Fruit fly (Drosophila melanogaster) whole organism, embryonic: Measurements from ENCODE around the gene Dsp1.

Experiments
- Atf6 ChIP-seq: fragments of 200-800 bp; sonication (Bioruptor generic); IDR thresholded peaks from 2 replicates; pipeline ENCODE4 v1.3.6; 2022; ENCODE audit warnings: missing biosample characterization, missing genetic modification characterization
- Bgb ChIP-seq: fragments of 200-800 bp; sonication (Bioruptor generic); IDR thresholded peaks from 2 replicates; pipeline ENCODE4 v1.3.6; 2022; ENCODE audit warnings: missing biosample characterization, missing genetic modification characterization; ENCODE audit not compliant: partially characterized antibody
- Blimp-1 ChIP-seq: fragments of 200-800 bp; sonication (Bioruptor generic); optimal IDR thresholded peaks from 3 replicates; lab custom pipeline; 2018; ENCODE audit warnings: missing biosample characterization, missing genetic modification characterization, mild to moderate bottlenecking, moderate library complexity, missing genetic modification reagents
- CG10274 ChIP-seq: fragments of 200-800 bp; sonication (Bioruptor generic); optimal IDR thresholded peaks from 3 replicates; lab custom pipeline; 2017; ENCODE audit warnings: missing biosample characterization, mild to moderate bottlenecking, missing genetic modification characterization
- CG12219 ChIP-seq: fragments of 200-800 bp; sonication (Bioruptor generic); optimal IDR thresholded peaks from 3 replicates; lab custom pipeline; 2018; ENCODE audit warnings: missing biosample characterization, mild to moderate bottlenecking, missing genetic modification characterization
- CG12659 ChIP-seq: fragments of 200-800 bp; sonication (Bioruptor generic); optimal IDR thresholded peaks from 3 replicates; lab custom pipeline; 2017; ENCODE audit warnings: mild to moderate bottlenecking, missing biosample characterization, missing genetic modification reagents, missing genetic modification characterization
- CG13123 ChIP-seq: fragments of 200-800 bp; sonication (Bioruptor generic); optimal IDR thresholded peaks from 2 replicates; lab custom pipeline; 2016; ENCODE audit warnings: missing biosample characterization, missing genetic modification characterization
- CG13296 ChIP-seq: fragments of 200-800 bp; sonication (Bioruptor generic); optimal IDR thresholded peaks from 3 replicates; lab custom pipeline; 2018; ENCODE audit warnings: missing biosample characterization, mild to moderate bottlenecking, missing genetic modification characterization
- CG14667 ChIP-seq: fragments of 200-800 bp; sonication (Bioruptor generic); IDR thresholded peaks from 2 replicates; pipeline ENCODE4 v1.3.6; 2022; ENCODE audit warnings: missing biosample characterization, missing genetic modification characterization
- CG1529 ChIP-seq: fragments of 200-800 bp; sonication (Bioruptor generic); optimal IDR thresholded peaks from 3 replicates; lab custom pipeline; 2018; ENCODE audit warnings: missing biosample characterization, missing genetic modification characterization
- CG15479 ChIP-seq: fragments of 200-800 bp; sonication (Bioruptor generic); optimal IDR thresholded peaks from 3 replicates; lab custom pipeline; 2019; ENCODE audit warnings: missing biosample characterization, mild to moderate bottlenecking, missing genetic modification characterization, moderate library complexity
- CG15514 ChIP-seq: fragments of 200-800 bp; sonication (Bioruptor generic); optimal IDR thresholded peaks from 3 replicates; lab custom pipeline; 2017; ENCODE audit warnings: missing biosample characterization, missing genetic modification characterization, mild to moderate bottlenecking, moderate library complexity, missing genetic modification reagents
- CG2889 ChIP-seq: fragments of 200-800 bp; sonication (Bioruptor generic); IDR thresholded peaks from 3 replicates; pipeline ENCODE4 v1.3.6; 2022; ENCODE audit warnings: missing biosample characterization, missing genetic modification characterization
- CG31224 ChIP-seq: fragments of 200-800 bp; sonication (Bioruptor generic); IDR thresholded peaks from 2 replicates; pipeline ENCODE4 v1.3.6; 2022; ENCODE audit warnings: missing biosample characterization, missing genetic modification characterization
- CG4854 ChIP-seq: fragments of 200-800 bp; sonication (Bioruptor generic); optimal IDR thresholded peaks from 2 replicates; lab custom pipeline; 2016; ENCODE audit warnings: missing biosample characterization, missing genetic modification characterization, inconsistent platforms
- CG6683 ChIP-seq: fragments of 200-800 bp; sonication (Bioruptor generic); optimal IDR thresholded peaks from 2 replicates; lab custom pipeline; 2017; ENCODE audit warnings: missing biosample characterization, mild to moderate bottlenecking, missing genetic modification characterization, missing genetic modification reagents
- CG6791 ChIP-seq: fragments of 200-800 bp; sonication (Bioruptor generic); IDR thresholded peaks from 3 replicates; pipeline ENCODE4 v1.3.6; 2022; ENCODE audit warnings: missing biosample characterization, missing genetic modification characterization; ENCODE audit not compliant: partially characterized antibody
- CG6854 ChIP-seq: fragments of 200-800 bp; sonication (Bioruptor generic); optimal IDR thresholded peaks from 3 replicates; lab custom pipeline; 2017; ENCODE audit warnings: missing biosample characterization, mild to moderate bottlenecking, missing genetic modification characterization
- CG7357 ChIP-seq: fragments of 200-800 bp; sonication (Bioruptor generic); IDR thresholded peaks from 3 replicates; pipeline ENCODE4 v1.3.6; 2022; ENCODE audit warnings: missing biosample characterization, missing genetic modification characterization
- Dbx ChIP-seq: fragments of 200-800 bp; sonication (Bioruptor generic); IDR thresholded peaks from 3 replicates; pipeline ENCODE4 v1.3.6; 2022; ENCODE audit warnings: missing biosample characterization, missing genetic modification characterization
- Drgx ChIP-seq: fragments of 200-800 bp; sonication (Bioruptor generic); IDR thresholded peaks from 2 replicates; pipeline ENCODE4 v1.3.6; 2022; ENCODE audit warnings: missing biosample characterization, missing genetic modification characterization
- Eip74EF ChIP-seq, 2 experiments: fragments of 200-800 bp in 1 of 2; fragments of >200 bp in 1 of 2; sonication (Bioruptor generic) in 1 of 2; optimal IDR thresholded peaks; 2 replicates each; lab custom pipeline; 2017 to 2019; ENCODE audit warnings: missing biosample characterization in 2 of 2, missing genetic modification characterization in 2 of 2, mild to moderate bottlenecking in 1 of 2, moderate library complexity in 1 of 2
- Elba2 ChIP-seq: fragments of 200-800 bp; sonication (Bioruptor generic); optimal IDR thresholded peaks from 3 replicates; lab custom pipeline; 2016; ENCODE audit warnings: missing biosample characterization, missing genetic modification characterization
- HHEX ChIP-seq: fragments of 200-800 bp; sonication (Bioruptor generic); optimal IDR thresholded peaks from 3 replicates; lab custom pipeline; 2017; ENCODE audit warnings: missing biosample characterization, mild to moderate bottlenecking, missing genetic modification characterization, missing genetic modification reagents
- Scr ChIP-seq: fragments of 200-800 bp; sonication (Bioruptor generic); IDR thresholded peaks from 2 replicates; pipeline ENCODE4 v1.3.6; 2022; ENCODE audit warnings: missing biosample characterization, missing genetic modification characterization; ENCODE audit not compliant: partially characterized antibody
- Xrp1 ChIP-seq: fragments of 200-800 bp; sonication (Bioruptor generic); IDR thresholded peaks from 2 replicates; pipeline ENCODE4 v1.3.6; 2022; ENCODE audit warnings: missing biosample characterization, missing genetic modification characterization
- cwo ChIP-seq: fragments of 200-800 bp; sonication (Bioruptor generic); optimal IDR thresholded peaks from 3 replicates; lab custom pipeline; 2017; ENCODE audit warnings: missing biosample characterization, missing genetic modification characterization, mild to moderate bottlenecking, moderate library complexity, missing genetic modification reagents
- gcm ChIP-seq: fragments of 200-800 bp; sonication (Bioruptor generic); optimal IDR thresholded peaks from 2 replicates; lab custom pipeline; 2019; ENCODE audit warnings: missing biosample characterization, mild to moderate bottlenecking, missing genetic modification characterization, moderate library complexity
- gfzf ChIP-seq: fragments of 200-800 bp; sonication (Bioruptor generic); optimal IDR thresholded peaks from 2 replicates; lab custom pipeline; 2016; ENCODE audit warnings: missing biosample characterization, mild to moderate bottlenecking, missing genetic modification characterization, moderate library complexity
- grn ChIP-seq: fragments of 200-800 bp; sonication (Bioruptor generic); optimal IDR thresholded peaks from 3 replicates; lab custom pipeline; 2017; ENCODE audit warnings: missing biosample characterization, missing genetic modification characterization
- insv ChIP-seq, 2 experiments: fragments of 200-800 bp; sonication (Bioruptor generic); optimal IDR thresholded peaks; 3 replicates each; lab custom pipeline; 2016 to 2018; ENCODE audit warnings: missing biosample characterization in 2 of 2, missing genetic modification characterization in 2 of 2
- lbe ChIP-seq: fragments of 200-800 bp; sonication (Bioruptor generic); optimal IDR thresholded peaks from 2 replicates; lab custom pipeline; 2016; ENCODE audit warnings: missing biosample characterization, mild to moderate bottlenecking, missing genetic modification characterization
- lola ChIP-seq, 3 experiments: fragments of >200 bp in 2 of 3; fragments of 200-800 bp in 1 of 3; sonication (Bioruptor generic) in 1 of 3; optimal IDR thresholded peaks; 2 replicates each; lab custom pipeline; 2017 to 2019; ENCODE audit warnings: missing biosample characterization in 3 of 3, missing genetic modification characterization in 3 of 3, mild to moderate bottlenecking in 1 of 3, moderate library complexity in 1 of 3
- nerfin-1 ChIP-seq: fragments of 200-800 bp; sonication (Bioruptor generic); optimal IDR thresholded peaks from 3 replicates; lab custom pipeline; 2019; ENCODE audit warnings: missing biosample characterization, mild to moderate bottlenecking, missing genetic modification characterization, moderate library complexity
- nmo ChIP-seq: fragments of 200-800 bp; sonication (Bioruptor generic); optimal IDR thresholded peaks from 2 replicates; lab custom pipeline; 2018; ENCODE audit warnings: missing biosample characterization, mild to moderate bottlenecking, missing genetic modification characterization, moderate library complexity
- onecut ChIP-seq: fragments of 200-800 bp; sonication (Bioruptor generic); IDR thresholded peaks from 2 replicates; pipeline ENCODE4 v1.3.6; 2022; ENCODE audit warnings: missing biosample characterization, missing genetic modification characterization
- pan ChIP-seq, 4 experiments: fragments of >200 bp in 3 of 4; fragments of 200-800 bp in 1 of 4; sonication (Bioruptor generic) in 1 of 4; optimal IDR thresholded peaks in 3 of 4; IDR thresholded peaks in 1 of 4; 2 replicates each; pipeline versions ENCODE4 v1.3.6 to Lab custom; 2017 to 2022; ENCODE audit warnings: missing biosample characterization in 2 of 4, missing genetic modification characterization in 2 of 4, mixed read lengths in 1 of 4
- pfk ChIP-seq: fragments of 200-800 bp; sonication (Bioruptor generic); optimal IDR thresholded peaks from 2 replicates; lab custom pipeline; 2018; ENCODE audit warnings: missing biosample characterization, mild to moderate bottlenecking, missing genetic modification characterization, moderate library complexity
- ro ChIP-seq: fragments of 200-800 bp; sonication (Bioruptor generic); IDR thresholded peaks from 2 replicates; pipeline ENCODE4 v1.3.6; 2022; ENCODE audit warnings: missing biosample characterization, missing genetic modification characterization
- salm ChIP-seq: fragments of 200-800 bp; sonication (Bioruptor generic); optimal IDR thresholded peaks from 2 replicates; lab custom pipeline; 2018; ENCODE audit warnings: missing biosample characterization, mild to moderate bottlenecking, missing genetic modification characterization
- sd ChIP-seq: fragments of 200-800 bp; sonication (Bioruptor generic); optimal IDR thresholded peaks from 3 replicates; lab custom pipeline; 2018; ENCODE audit warnings: missing biosample characterization, mild to moderate bottlenecking, missing genetic modification characterization, moderate library complexity
- shn ChIP-seq: fragments of 200-800 bp; sonication (Bioruptor generic); optimal IDR thresholded peaks from 3 replicates; lab custom pipeline; 2016; ENCODE audit warnings: missing biosample characterization, missing genetic modification characterization
- sug ChIP-seq: fragments of 200-800 bp; optimal IDR thresholded peaks from 2 replicates; lab custom pipeline; 2019; ENCODE audit warnings: missing biosample characterization, mild to moderate bottlenecking, missing genetic modification characterization, moderate library complexity
- wdn ChIP-seq: fragments of 200-800 bp; sonication (Bioruptor generic); IDR thresholded peaks from 2 replicates; pipeline ENCODE4 v1.3.6; 2022; ENCODE audit warnings: missing biosample characterization, missing genetic modification characterization

Gene Dsp1

DNA sequence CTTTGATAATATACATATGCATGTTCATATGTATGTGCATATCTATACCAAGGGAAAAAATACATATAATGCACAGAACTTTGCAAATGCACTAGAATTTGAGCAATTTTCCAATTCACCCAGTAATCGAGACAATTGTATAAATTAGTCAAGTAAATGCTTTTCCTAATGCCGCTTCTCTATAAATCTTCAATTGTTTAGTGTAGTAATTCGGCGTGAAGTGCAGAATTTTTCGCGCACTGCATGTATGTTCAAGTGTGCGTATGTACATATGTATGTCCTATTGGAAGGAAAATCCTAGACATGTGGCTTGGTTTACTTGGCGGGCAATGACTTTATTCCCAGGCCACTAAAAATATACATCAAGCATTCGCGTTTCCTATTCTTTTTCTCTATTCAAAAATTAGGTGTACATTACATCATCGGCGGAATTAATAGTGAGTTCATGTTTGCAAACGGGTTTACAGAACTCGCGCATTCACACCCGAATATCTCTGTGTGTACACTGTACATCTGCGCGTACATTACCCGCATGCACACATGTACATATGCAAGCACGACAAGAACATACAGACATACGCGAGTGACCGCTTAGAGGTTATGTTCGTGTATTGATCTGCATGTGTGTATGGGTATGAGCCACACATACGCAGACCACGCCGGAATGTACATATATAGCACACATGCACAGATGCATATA, 14.4 kb upstream of the Dsp1 start (continued):
- TF ChIP-seq CG6683 (GFP tag; lab: Kevin White, UChicago): no peak
- TF ChIP-seq CG7357 (GFP tag; lab: Robert Waterston, UW): no peak
- peak; percentile 49; the same call in 1 of the 2 replicates for TF ChIP-seq Bgb
- peak; percentile 21; the same call in 1 of the 3 replicates for TF ChIP-seq Dbx (GFP tag; lab: Robert Waterston, UW)
- peak in 1 of 2 experiments; percentile 11 for TF ChIP-seq Eip74EF (GFP tag; optimal IDR thresholded peaks at IDR 0.05; lab: Kevin White, UChicago)
- peak; percentile 96 for TF ChIP-seq sd (tag; lab: Kevin White, UChicago)
- TF ChIP-seq pan (optimal IDR thresholded peaks at IDR 0.05; lab: Kevin White, UChicago): no peak
- no peak for TF ChIP-seq pan (GFP tag; optimal IDR thresholded peaks at IDR 0.05 in 1 of 2, IDR thresholded peaks at IDR 0.05 in 1 of 2)
- peak; percentile 78 for TF ChIP-seq onecut
- no peak for TF ChIP-seq CG13123
- TF ChIP-seq HHEX (GFP tag; lab: Kevin White, UChicago): no peak
- TF ChIP-seq Atf6 (GFP tag; lab: Robert Waterston, UW): no peak
- peak; percentile 74 for TF ChIP-seq pfk (GFP tag; lab: Kevin White, UChicago)
- no peak for TF ChIP-seq lola (GFP tag; optimal IDR thresholded peaks at IDR 0.05; lab: Kevin White, UChicago)
- TF ChIP-seq CG12659: no peak
- TF ChIP-seq ro (GFP tag; lab: Robert Waterston, UW): no peak
- no peak for TF ChIP-seq CG12219 (GFP tag; lab: Kevin White, UChicago)
- TF ChIP-seq Scr (GFP tag; lab: Robert Waterston, UW): 0 out of 2 replicates have a peak, but pooled peaks have one; percentile 8
- peak; percentile 84 for TF ChIP-seq gcm (GFP tag; lab: Kevin White, UChicago)
- TF ChIP-seq CG15479 (GFP tag; lab: Kevin White, UChicago): peak; percentile 88
- no peak for TF ChIP-seq Blimp-1
- TF ChIP-seq CG6791 (GFP tag; lab: Robert Waterston, UW): peak; percentile 64; the same call in 2 of the 3 replicates
- peak; percentile 15 for TF ChIP-seq CG13296 (GFP tag; lab: Kevin White, UChicago)
- peak; percentile 28 for TF ChIP-seq lbe (GFP tag; lab: Kevin White, UChicago)
- no peak for TF ChIP-seq wdn (GFP tag; lab: Robert Waterston, UW)
- TF ChIP-seq shn (GFP tag; lab: Kevin White, UChicago): no peak
- TF ChIP-seq Drgx (GFP tag; lab: Robert Waterston, UW): peak; percentile 73
- TF ChIP-seq, all 482 proteins: peak for 73

DNA sequence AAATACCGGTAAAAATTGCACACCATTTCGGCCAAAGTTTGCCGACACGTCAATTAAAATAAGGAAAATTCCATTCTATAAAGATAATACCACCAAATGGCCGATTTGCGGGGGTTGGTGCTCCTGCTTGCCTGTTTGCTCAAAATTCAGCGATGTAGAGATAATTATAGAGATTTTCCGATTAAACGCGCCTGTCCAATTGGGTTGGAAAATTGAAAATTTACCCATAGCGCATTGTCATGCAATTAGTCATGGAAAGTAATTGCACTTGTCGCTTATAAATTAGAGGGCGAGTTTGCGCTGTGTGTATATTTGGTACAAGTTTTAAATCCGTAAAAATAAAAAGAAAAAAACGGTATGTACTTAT, 13.9 kb upstream of the Dsp1 start:
- TF ChIP-seq gfzf (GFP tag; lab: Kevin White, UChicago) (no peak), insv (GFP tag; optimal IDR thresholded peaks at IDR 0.05; lab: Kevin White, UChicago) (peak in 1 of 2 experiments; percentile 73), grn (GFP tag; lab: Kevin White, UChicago) (peak; percentile 64), CG31224 (GFP tag; lab: Robert Waterston, UW) (no peak), CG15479 (GFP tag; lab: Kevin White, UChicago) (peak; percentile 30), sd (tag; lab: Kevin White, UChicago) (no peak), CG2889 (no peak), CG6854 (GFP tag; lab: Kevin White, UChicago) (no peak), CG4854 (GFP tag; lab: Kevin White, UChicago) (no peak), CG10274 (GFP tag; lab: Kevin White, UChicago) (no peak), Elba2 (GFP tag; lab: Kevin White, UChicago) (peak; percentile 55), cwo (GFP tag; lab: Kevin White, UChicago) (no peak), sug (no peak), salm (tag; lab: Kevin White, UChicago) (no peak), nerfin-1 (tag; lab: Kevin White, UChicago) (peak; percentile 56), CG1529 (GFP tag; lab: Kevin White, UChicago) (no peak), CG14667 (no peak), nmo (GFP tag; lab: Kevin White, UChicago) (peak; percentile 7), Xrp1 (GFP tag; lab: Robert Waterston, UW) (no peak), CG15514 (GFP tag; lab: Kevin White, UChicago) (no peak)
- TF ChIP-seq, all 482 proteins: peak for 6
